Worm (Caenorhabditis elegans) whole organism, early embryonic: ENCODE data around the gene mcat-1.

Source experiments
- B0310.2 ChIP-seq: sonication (generic microtip); optimal IDR thresholded peaks from 2 replicates; lab custom pipeline; 2016; ENCODE audit warnings: mild to moderate bottlenecking, missing genetic modification characterization, missing compliant biosample characterization
- F13C5.2 ChIP-seq: sonication (generic microtip); optimal IDR thresholded peaks from 2 replicates; lab custom pipeline; 2017; ENCODE audit warnings: mild to moderate bottlenecking, missing genetic modification characterization, inconsistent platforms, missing compliant biosample characterization
- ama-1 ChIP-seq: fragments of 150-350 bp; optimal IDR thresholded peaks from 2 replicates; lab custom pipeline; 2014
- ceh-13 ChIP-seq: fragments of 200-800 bp; sonication (Bioruptor generic); optimal IDR thresholded peaks from 2 replicates; lab custom pipeline; 2018; ENCODE audit warnings: mild to moderate bottlenecking, missing genetic modification characterization, missing compliant biosample characterization
- ceh-36 ChIP-seq: sonication (generic microtip); optimal IDR thresholded peaks from 2 replicates; lab custom pipeline; 2016; ENCODE audit warnings: missing genetic modification characterization, inconsistent platforms, missing compliant biosample characterization
- ets-7 ChIP-seq: sonication (generic microtip); optimal IDR thresholded peaks from 2 replicates; lab custom pipeline; 2016; ENCODE audit warnings: missing genotype, missing genetic modification characterization, missing compliant biosample characterization
- flt-1 ChIP-seq: fragments of 200-800 bp; sonication (Bioruptor generic); IDR thresholded peaks from 2 replicates; pipeline ENCODE4 v1.3.6; 2022; ENCODE audit warnings: missing genetic modification characterization, missing compliant biosample characterization
- hmbx-1 ChIP-seq: sonication (generic microtip); optimal IDR thresholded peaks from 2 replicates; lab custom pipeline; 2016; ENCODE audit warnings: mild to moderate bottlenecking, missing genetic modification characterization, missing compliant biosample characterization
- hnd-1 ChIP-seq: sonication (generic microtip); optimal IDR thresholded peaks from 2 replicates; lab custom pipeline; 2016; ENCODE audit warnings: missing genetic modification characterization, missing compliant biosample characterization
- tbx-11 ChIP-seq: fragments of 200-800 bp; sonication (Bioruptor generic); IDR thresholded peaks from 2 replicates; pipeline ENCODE4 v1.3.6; 2022; ENCODE audit warnings: missing genetic modification characterization, missing compliant biosample characterization
- tbx-37 ChIP-seq: fragments of 200-800 bp; sonication (Bioruptor generic); conservative IDR thresholded peaks from 2 replicates; pipeline ENCODE4 v1.3.6; 2022; ENCODE audit warnings: missing genetic modification reagents, missing genetic modification characterization, missing compliant biosample characterization
- tra-4 ChIP-seq: sonication (generic microtip); optimal IDR thresholded peaks from 2 replicates; lab custom pipeline; 2017; ENCODE audit warnings: missing genetic modification characterization, missing compliant biosample characterization

- TF ChIP-seq B0310.2 (no peak), ama-1 (lab: Kevin White, UChicago) (no peak), ets-7 (no peak), tra-4 (tag; lab: Kevin White, UChicago) (no peak), hmbx-1 (tag; lab: Kevin White, UChicago) (no peak), ceh-13 (GFP tag; lab: Kevin White, UChicago) (no peak), F13C5.2 (tag; lab: Kevin White, UChicago) (no peak), hnd-1 (no peak), flt-1 (GFP tag; lab: Robert Waterston, UW) (no peak), tbx-11 (GFP tag; lab: Robert Waterston, UW) (no peak), tbx-37 (no peak), ceh-36 (tag; lab: Kevin White, UChicago) (no peak)
Observed at ce11 chrII:55204-55603, 36.1 kb downstream of the mcat-1 start, which contains the start of gene tre-5.
